Worm (Caenorhabditis elegans) whole organism, L1 larva: ENCODE measurements around the gene fkh-5.

Experiments
- F16B12.6 ChIP-seq: fragments of 150-350 bp; optimal IDR thresholded peaks from 2 replicates; lab custom pipeline; 2014; ENCODE audit warnings: missing biosample characterization, missing genetic modification characterization
- Y116A8C.19 ChIP-seq: sonication (generic microtip); optimal IDR thresholded peaks from 2 replicates; lab custom pipeline; 2016; ENCODE audit warnings: missing compliant biosample characterization, missing genetic modification characterization, borderline replicate concordance
- aha-1 ChIP-seq: fragments of 150-350 bp; optimal IDR thresholded peaks from 2 replicates; lab custom pipeline; 2014; ENCODE audit warnings: missing biosample characterization, missing genetic modification characterization
- alr-1 ChIP-seq: fragments of 200-800 bp; sonication (Bioruptor generic); optimal IDR thresholded peaks from 2 replicates; lab custom pipeline; 2018; ENCODE audit warnings: borderline replicate concordance, mild to moderate bottlenecking, missing genetic modification characterization, missing compliant biosample characterization
- blmp-1 ChIP-seq: fragments of 150-350 bp; optimal IDR thresholded peaks from 2 replicates; lab custom pipeline; 2014; ENCODE audit warnings: missing biosample characterization, missing genetic modification characterization
- ceh-63 ChIP-seq: fragments of 200-800 bp; sonication (Bioruptor generic); optimal IDR thresholded peaks from 2 replicates; lab custom pipeline; 2018; ENCODE audit warnings: mild to moderate bottlenecking, missing genetic modification characterization, missing compliant biosample characterization
- ceh-90 ChIP-seq: sonication (generic microtip); optimal IDR thresholded peaks from 2 replicates; lab custom pipeline; 2016; ENCODE audit warnings: missing genetic modification characterization, missing compliant biosample characterization
- dpl-1 ChIP-seq, 3 experiments: fragments of 150-350 bp in 2 of 3; sonication (generic microtip) in 1 of 3; optimal IDR thresholded peaks; 2 replicates each; lab custom pipeline; 2014 to 2017; ENCODE audit warnings: missing biosample characterization in 3 of 3, missing genetic modification characterization in 3 of 3, missing genetic modification reagents in 3 of 3
- efl-1 ChIP-seq, 4 experiments: fragments of 150-350 bp; optimal IDR thresholded peaks in 3 of 4; peaks in 1 of 4; 1 replicate in 1 of 4; 2 replicates in 3 of 4; lab custom pipeline; 2014; ENCODE audit warnings: missing biosample characterization in 2 of 4, missing genetic modification characterization in 2 of 4, missing genetic modification reagents in 2 of 4
- efl-3 ChIP-seq: fragments of 200-800 bp; sonication (Bioruptor generic); optimal IDR thresholded peaks from 2 replicates; lab custom pipeline; 2018; ENCODE audit warnings: mild to moderate bottlenecking, missing genetic modification characterization, missing compliant biosample characterization
- elt-2 ChIP-seq: sonication (generic microtip); optimal IDR thresholded peaks from 2 replicates; lab custom pipeline; 2016; ENCODE audit warnings: missing genetic modification characterization, mild to moderate bottlenecking, inconsistent platforms, missing compliant biosample characterization, missing genetic modification reagents
- elt-3 ChIP-seq, 6 experiments: fragments of 150-350 bp in 1 of 6; sonication (generic microtip); optimal IDR thresholded peaks; 2 replicates each; lab custom pipeline; 2017 to 2018; ENCODE audit warnings: missing biosample characterization in 6 of 6, missing genetic modification characterization in 6 of 6, inconsistent platforms in 1 of 6
- fkh-10 ChIP-seq: sonication (generic microtip); optimal IDR thresholded peaks from 2 replicates; lab custom pipeline; 2017; ENCODE audit warnings: missing biosample characterization, missing genetic modification reagents, missing genetic modification characterization
- fkh-8 ChIP-seq: sonication (generic microtip); optimal IDR thresholded peaks from 2 replicates; lab custom pipeline; 2016; ENCODE audit warnings: mild to moderate bottlenecking, missing genetic modification characterization, missing compliant biosample characterization
- fos-1 ChIP-seq: fragments of 150-350 bp; optimal IDR thresholded peaks from 2 replicates; lab custom pipeline; 2014; ENCODE audit warnings: missing biosample characterization, missing genetic modification characterization
- hlh-17 ChIP-seq: fragments of 200-800 bp; sonication (Bioruptor generic); optimal IDR thresholded peaks from 2 replicates; lab custom pipeline; 2018; ENCODE audit warnings: missing genetic modification characterization, mild to moderate bottlenecking, missing compliant biosample characterization, moderate library complexity, borderline replicate concordance
- isw-1 ChIP-seq: fragments of 200-800 bp; sonication (Bioruptor generic); IDR thresholded peaks from 2 replicates; pipeline ENCODE4 v1.3.6; 2022; ENCODE audit warnings: missing genetic modification characterization, missing compliant biosample characterization
- lin-13 ChIP-seq: fragments of 150-350 bp; optimal IDR thresholded peaks from 2 replicates; lab custom pipeline; 2014; ENCODE audit warnings: missing biosample characterization, missing genetic modification reagents, missing genetic modification characterization
- lir-3 ChIP-seq: sonication (generic microtip); optimal IDR thresholded peaks from 2 replicates; lab custom pipeline; 2016; ENCODE audit warnings: mild to moderate bottlenecking, missing genetic modification characterization, moderate library complexity, missing compliant biosample characterization; ENCODE audit not compliant: poor library complexity
- lsy-2 ChIP-seq, 2 experiments: fragments of 150-350 bp; optimal IDR thresholded peaks; 2 replicates each; lab custom pipeline; 2014; ENCODE audit warnings: missing biosample characterization in 2 of 2, missing genetic modification characterization in 2 of 2
- mdl-1 ChIP-seq, 2 experiments: fragments of 150-350 bp; optimal IDR thresholded peaks; 2 replicates each; lab custom pipeline; 2014 to 2017; ENCODE audit warnings: missing biosample characterization in 2 of 2, missing genetic modification characterization in 2 of 2, inconsistent platforms in 1 of 2
- mef-2 ChIP-seq: fragments of 150-350 bp; optimal IDR thresholded peaks from 2 replicates; lab custom pipeline; 2014; ENCODE audit warnings: missing biosample characterization, missing genetic modification characterization
- mep-1 ChIP-seq: fragments of 150-350 bp; optimal IDR thresholded peaks from 2 replicates; lab custom pipeline; 2014; ENCODE audit warnings: missing biosample characterization, missing genetic modification characterization
- nhr-19 ChIP-seq: fragments of 200-800 bp; sonication (Bioruptor generic); conservative IDR thresholded peaks from 2 replicates; pipeline ENCODE4 v1.3.6; 2022; ENCODE audit warnings: missing genetic modification characterization, missing compliant biosample characterization
- nhr-237 ChIP-seq: fragments of 150-350 bp; optimal IDR thresholded peaks from 2 replicates; lab custom pipeline; 2014; ENCODE audit warnings: missing biosample characterization, missing genetic modification characterization
- nhr-71 ChIP-seq: sonication (generic microtip); optimal IDR thresholded peaks from 2 replicates; lab custom pipeline; 2016; ENCODE audit warnings: mild to moderate bottlenecking, missing genetic modification characterization, moderate library complexity, missing compliant biosample characterization
- nhr-77 ChIP-seq: fragments of 150-350 bp; optimal IDR thresholded peaks from 2 replicates; lab custom pipeline; 2014; ENCODE audit warnings: missing biosample characterization, missing genetic modification characterization
- nhr-85 ChIP-seq: sonication (generic microtip); peaks from one replicate; lab custom pipeline; 2016; ENCODE audit warnings: missing genetic modification characterization, inconsistent platforms, missing compliant biosample characterization
- nhr-90 ChIP-seq: sonication (generic microtip); optimal IDR thresholded peaks from 2 replicates; lab custom pipeline; 2016; ENCODE audit warnings: mild to moderate bottlenecking, missing genetic modification characterization, missing compliant biosample characterization; ENCODE audit not compliant: poor library complexity
- pax-3 ChIP-seq: fragments of 200-800 bp; sonication (Bioruptor generic); optimal IDR thresholded peaks from 2 replicates; lab custom pipeline; 2018; ENCODE audit warnings: mild to moderate bottlenecking, missing genetic modification characterization, moderate library complexity, missing compliant biosample characterization
- pqm-1 ChIP-seq: sonication (generic microtip); optimal IDR thresholded peaks from 3 replicates; lab custom pipeline; 2017; ENCODE audit warnings: missing biosample characterization, missing genetic modification characterization
- snu-23 ChIP-seq: sonication (generic microtip); optimal IDR thresholded peaks from 2 replicates; lab custom pipeline; 2016; ENCODE audit warnings: missing genetic modification characterization, missing compliant biosample characterization
- sptf-1 ChIP-seq: fragments of 150-350 bp; optimal IDR thresholded peaks from 2 replicates; lab custom pipeline; 2014; ENCODE audit warnings: missing biosample characterization, missing genetic modification characterization
- tbx-2 ChIP-seq: sonication (generic microtip); optimal IDR thresholded peaks from 2 replicates; lab custom pipeline; 2016; ENCODE audit warnings: missing genetic modification characterization, missing compliant biosample characterization
- unc-130 ChIP-seq: fragments of 150-350 bp; optimal IDR thresholded peaks from 2 replicates; lab custom pipeline; 2017; ENCODE audit warnings: missing biosample characterization, missing genetic modification characterization, inconsistent platforms
- unc-30 ChIP-seq: sonication (generic microtip); optimal IDR thresholded peaks from 2 replicates; lab custom pipeline; 2017; ENCODE audit warnings: missing biosample characterization, missing genetic modification characterization
- unc-86 ChIP-seq: sonication (generic microtip); optimal IDR thresholded peaks from 2 replicates; lab custom pipeline; 2016; ENCODE audit warnings: missing genetic modification characterization, missing compliant biosample characterization
- unc-98 ChIP-seq: fragments of 200-800 bp; sonication (Bioruptor generic); IDR thresholded peaks from 2 replicates; pipeline ENCODE4 v1.3.6; 2022; ENCODE audit warnings: missing genetic modification characterization, missing compliant biosample characterization
- vab-15 ChIP-seq: sonication (generic microtip); optimal IDR thresholded peaks from 2 replicates; lab custom pipeline; 2017; ENCODE audit warnings: missing genotype, mild to moderate bottlenecking, missing genetic modification characterization, missing compliant biosample characterization
- xbp-1 ChIP-seq: sonication (generic microtip); optimal IDR thresholded peaks from 2 replicates; lab custom pipeline; 2016; ENCODE audit warnings: missing genetic modification characterization, missing compliant biosample characterization
- zag-1 ChIP-seq: fragments of 150-350 bp; optimal IDR thresholded peaks from 2 replicates; lab custom pipeline; 2014; ENCODE audit warnings: missing biosample characterization, missing genetic modification characterization
- zip-4 ChIP-seq: fragments of 200-800 bp; sonication (Bioruptor generic); optimal IDR thresholded peaks from 2 replicates; lab custom pipeline; 2018; ENCODE audit warnings: mild to moderate bottlenecking, missing genetic modification characterization, moderate library complexity, missing compliant biosample characterization

Gene fkh-5

ce11 chrIII:4822140-4822539 is 22.3 kb upstream of the fkh-5 start, which contains the start of gene F26A1.8:
Gene F26A1.8 (minus strand): TSS chrIII:4822240.
- TF ChIP-seq fkh-10 (GFP tag; lab: Kevin White, UChicago) (no peak), nhr-90 (tag; lab: Kevin White, UChicago) (no peak), efl-1 (optimal IDR thresholded peaks at IDR 0.05; lab: Kevin White, UChicago) (no peak), efl-1 (GFP tag; optimal IDR thresholded peaks at IDR 0.05 in 1 of 2; lab: Kevin White, UChicago) (no peak), dpl-1 (GFP tag; optimal IDR thresholded peaks at IDR 0.05; lab: Kevin White, UChicago) (no peak), pqm-1 (tag; lab: Kevin White, UChicago) (no peak), aha-1 (tag; lab: Kevin White, UChicago) (no peak), F16B12.6 (tag; lab: Kevin White, UChicago) (no peak), lir-3 (tag; lab: Kevin White, UChicago) (no peak), nhr-71 (tag; lab: Kevin White, UChicago) (no peak), zag-1 (tag; lab: Kevin White, UChicago) (no peak), hlh-17 (GFP tag; lab: Kevin White, UChicago) (no peak), pax-3 (tag; lab: Kevin White, UChicago) (no peak), fkh-8 (tag; lab: Kevin White, UChicago) (no peak), lsy-2 (tag; optimal IDR thresholded peaks at IDR 0.05; lab: Kevin White, UChicago) (no peak), ceh-90 (tag; lab: Kevin White, UChicago) (no peak), unc-86 (tag; lab: Kevin White, UChicago) (no peak)
- TF ChIP-seq, all 84 proteins: peak for 0

- TF ChIP-seq sptf-1 (tag; lab: Kevin White, UChicago) (no peak), mef-2 (tag; lab: Kevin White, UChicago) (no peak), Y116A8C.19 (no peak), isw-1 (GFP tag; lab: Robert Waterston, UW) (no peak), elt-2 (tag; lab: Kevin White, UChicago) (no peak), unc-30 (no peak), alr-1 (tag; lab: Kevin White, UChicago) (no peak)
These were observed 17.9 kb upstream of the fkh-5 start, which contains the start of gene F26A1.3 for ce11 chrIII:4826606-4827005. Gene F26A1.3 (plus strand): TSS chrIII:4826906.

ce11 chrIII:4829440-4829839 is 15.0 kb upstream of the fkh-5 start, which contains the start of gene F26A1.9:
Gene F26A1.9 (minus strand): TSS chrIII:4829540.
- TF ChIP-seq unc-30 = no peak
- TF ChIP-seq fos-1 (tag; lab: Kevin White, UChicago) = no peak
- TF ChIP-seq unc-98 = no peak
- no peak for TF ChIP-seq nhr-90 (tag; lab: Kevin White, UChicago)
- no peak for TF ChIP-seq nhr-85 (tag; lab: Kevin White, UChicago)
- no peak for TF ChIP-seq ceh-63 (GFP tag; lab: Kevin White, UChicago)
- no peak for TF ChIP-seq zip-4 (GFP tag; lab: Kevin White, UChicago)
- no peak for TF ChIP-seq mdl-1 (tag; optimal IDR thresholded peaks at IDR 0.05; lab: Kevin White, UChicago)
- no peak for TF ChIP-seq pqm-1 (tag; lab: Kevin White, UChicago)
- no peak for TF ChIP-seq elt-3 (tag; optimal IDR thresholded peaks at IDR 0.05; lab: Kevin White, UChicago)
- no peak for TF ChIP-seq mep-1 (tag; lab: Kevin White, UChicago)

- no peak for TF ChIP-seq unc-98
These were observed 14.3 kb upstream of the fkh-5 start, which contains the start of gene nspd-9 for ce11 chrIII:4830207-4830606. Gene nspd-9 (minus strand): TSS chrIII:4830307.

- TF ChIP-seq nhr-237 (tag; lab: Kevin White, UChicago) (no peak), efl-3 (no peak), tbx-2 (tag; lab: Kevin White, UChicago) (no peak), xbp-1 (tag; lab: Kevin White, UChicago) (no peak), snu-23 (GFP tag; lab: Kevin White, UChicago) (no peak), zag-1 (tag; lab: Kevin White, UChicago) (no peak), lin-13 (GFP tag; lab: Kevin White, UChicago) (no peak), nhr-19 (no peak), unc-130 (tag; lab: Kevin White, UChicago) (no peak), ceh-90 (tag; lab: Kevin White, UChicago) (no peak), blmp-1 (tag; lab: Kevin White, UChicago) (no peak), mdl-1 (tag; optimal IDR thresholded peaks at IDR 0.05; lab: Kevin White, UChicago) (no peak), alr-1 (tag; lab: Kevin White, UChicago) (no peak), vab-15 (tag; lab: Kevin White, UChicago) (no peak), nhr-77 (no peak)
These were observed 7.0 kb upstream of the fkh-5 start, which contains the start of the genes acbp-7 and F26A1.19 for ce11 chrIII:4837429-4837828. Gene acbp-7 (plus strand): TSS chrIII:4837729. Gene F26A1.19 (plus strand): TSS chrIII:4837731.
